Fruit fly (Drosophila melanogaster) whole organism, wandering third instar larva: Measurements from ENCODE around the gene poe.

Source experiments
- Abd-B ChIP-seq: fragments of >200 bp; optimal IDR thresholded peaks from 2 replicates; lab custom pipeline; 2017; ENCODE audit warnings: missing biosample characterization, missing genetic modification characterization
- CG32264 ChIP-seq: fragments of 200-800 bp; sonication (Bioruptor generic); optimal IDR thresholded peaks from 2 replicates; lab custom pipeline; 2016; ENCODE audit warnings: missing biosample characterization, missing genetic modification characterization
- CrebA ChIP-seq: fragments of 200-800 bp; sonication (Bioruptor generic); optimal IDR thresholded peaks from 2 replicates; lab custom pipeline; 2016; ENCODE audit warnings: missing biosample characterization, mild to moderate bottlenecking, missing genetic modification characterization, borderline replicate concordance
- Dfd ChIP-seq: fragments of >200 bp; optimal IDR thresholded peaks from 2 replicates; lab custom pipeline; 2017; ENCODE audit warnings: missing biosample characterization, missing genetic modification characterization
- Dif ChIP-seq: fragments of 200-275, 200-300 bp; sonication (Bioruptor generic); optimal IDR thresholded peaks from 2 replicates; lab custom pipeline; 2018; ENCODE audit warnings: missing biosample characterization, missing genetic modification characterization; ENCODE audit not compliant: partially characterized antibody
- GATAd ChIP-seq: sonication (Bioruptor generic); optimal IDR thresholded peaks from 2 replicates; lab custom pipeline; 2016; ENCODE audit warnings: missing biosample characterization, missing genetic modification characterization
- HLH106 ChIP-seq: fragments of 200-800 bp; optimal IDR thresholded peaks from 3 replicates; lab custom pipeline; 2019; ENCODE audit warnings: missing biosample characterization, mild to moderate bottlenecking, missing genetic modification characterization, moderate library complexity
- Hr83 ChIP-seq: fragments of 200-300 bp; sonication (Bioruptor generic); optimal IDR thresholded peaks from 2 replicates; lab custom pipeline; 2016; ENCODE audit warnings: missing biosample characterization, mild to moderate bottlenecking, missing genetic modification characterization, moderate library complexity; ENCODE audit not compliant: poor library complexity, severe bottlenecking
- Jra ChIP-seq: sonication (Bioruptor generic); optimal IDR thresholded peaks from 2 replicates; lab custom pipeline; 2016; ENCODE audit warnings: missing biosample characterization, missing genetic modification characterization
- Myc ChIP-seq: fragments of >200 bp; optimal IDR thresholded peaks from 2 replicates; lab custom pipeline; 2017
- N ChIP-seq: fragments of >200 bp; optimal IDR thresholded peaks from 2 replicates; lab custom pipeline; 2018; ENCODE audit warnings: missing biosample characterization, missing external identifiers, missing genetic modification characterization
- OdsH ChIP-seq: fragments of 200-800 bp; sonication (Bioruptor generic); optimal IDR thresholded peaks from 2 replicates; lab custom pipeline; 2016; ENCODE audit warnings: missing biosample characterization, mild to moderate bottlenecking, missing genetic modification characterization
- Rel ChIP-seq, 2 experiments: fragments of 200-800 bp; sonication (Bioruptor generic) in 1 of 2; optimal IDR thresholded peaks; 2 replicates in 1 of 2; 3 replicates in 1 of 2; lab custom pipeline; 2016 to 2019; ENCODE audit warnings: mild to moderate bottlenecking in 2 of 2, missing biosample characterization in 2 of 2, missing genetic modification characterization in 2 of 2, moderate library complexity in 1 of 2
- Sp1 ChIP-seq: fragments of 200-800 bp; sonication (Bioruptor generic); optimal IDR thresholded peaks from 3 replicates; lab custom pipeline; 2019; ENCODE audit warnings: missing biosample characterization, mild to moderate bottlenecking, missing genetic modification characterization, moderate library complexity
- br ChIP-seq: fragments of 200-800 bp; sonication (Bioruptor generic); optimal IDR thresholded peaks from 2 replicates; lab custom pipeline; 2016; ENCODE audit warnings: missing biosample characterization, missing genetic modification characterization
- brk ChIP-seq: fragments of 200-800 bp; sonication (Bioruptor generic); optimal IDR thresholded peaks from 2 replicates; lab custom pipeline; 2016; ENCODE audit warnings: missing biosample characterization, mild to moderate bottlenecking, missing genetic modification characterization
- dl ChIP-seq, 2 experiments: fragments of 175-275, 200-275 bp in 1 of 2; fragments of 200-275 bp in 1 of 2; sonication (Bioruptor generic); optimal IDR thresholded peaks; lab custom pipeline; 2018; ENCODE audit warnings: mild to moderate bottlenecking in 2 of 2, missing biosample characterization in 2 of 2, missing genetic modification characterization in 2 of 2, moderate library complexity in 2 of 2; ENCODE audit not compliant: partially characterized antibody in 2 of 2, insufficient read depth in 1 of 2
- dsf ChIP-seq: sonication (Bioruptor generic); optimal IDR thresholded peaks from 2 replicates; lab custom pipeline; 2016; ENCODE audit warnings: missing biosample characterization, missing genetic modification characterization, borderline replicate concordance
- ey ChIP-seq: fragments of 200-800 bp; sonication (Bioruptor generic); optimal IDR thresholded peaks from 2 replicates; lab custom pipeline; 2016; ENCODE audit warnings: missing biosample characterization, missing genetic modification characterization
- fru ChIP-seq: fragments of 200-800 bp; sonication (Bioruptor generic); optimal IDR thresholded peaks from 3 replicates; lab custom pipeline; 2016; ENCODE audit warnings: missing biosample characterization, mild to moderate bottlenecking, missing genetic modification characterization
- h ChIP-seq: fragments of 200-800 bp; sonication (Bioruptor generic); optimal IDR thresholded peaks from 3 replicates; lab custom pipeline; 2016; ENCODE audit warnings: missing biosample characterization, mild to moderate bottlenecking, missing genetic modification characterization
- pan ChIP-seq: fragments of >200 bp; optimal IDR thresholded peaks from 2 replicates; lab custom pipeline; 2017
- rgr ChIP-seq: fragments of 200-800 bp; sonication (Bioruptor generic); optimal IDR thresholded peaks from 3 replicates; lab custom pipeline; 2016; ENCODE audit warnings: missing biosample characterization, mild to moderate bottlenecking, missing genetic modification characterization
- tai ChIP-seq: sonication (Bioruptor generic); optimal IDR thresholded peaks from 2 replicates; lab custom pipeline; 2016; ENCODE audit warnings: missing biosample characterization, missing genetic modification characterization
- usp ChIP-seq: fragments of >200 bp; optimal IDR thresholded peaks from 2 replicates; lab custom pipeline; 2017; ENCODE audit warnings: missing biosample characterization, missing genetic modification characterization
- woc ChIP-seq: sonication (Bioruptor generic); optimal IDR thresholded peaks from 2 replicates; lab custom pipeline; 2016; ENCODE audit warnings: missing biosample characterization, mild to moderate bottlenecking, missing genetic modification characterization

poe gene

dm6 chr2L:8029160-8029852 is 42.1 kb downstream of the poe start, which contains the start of gene baf:
Gene baf, plus strand, starts transcription at chr2L:8029462.
- no peak for TF ChIP-seq usp (GFP tag; lab: Kevin White, UChicago)
- no peak for TF ChIP-seq Rel (GFP tag; optimal IDR thresholded peaks at IDR 0.05; lab: Kevin White, UChicago)
- peak; percentile 42 for TF ChIP-seq Rel (tag; optimal IDR thresholded peaks at IDR 0.05; lab: Kevin White, UChicago)
- TF ChIP-seq, all 38 proteins: peak for 1

- TF ChIP-seq Sp1 (GFP tag; lab: Kevin White, UChicago) (no peak), Hr83 (GFP tag; lab: Kevin White, UChicago) (no peak), OdsH (GFP tag; lab: Kevin White, UChicago) (no peak), Dif (GFP tag; lab: Kevin White, UChicago) (no peak), Dfd (GFP tag; lab: Kevin White, UChicago) (no peak), pan (no peak), Abd-B (GFP tag; lab: Kevin White, UChicago) (no peak), CrebA (no peak), N (GFP tag; lab: Kevin White, UChicago) (no peak), Myc (no peak), rgr (GFP tag; lab: Kevin White, UChicago) (no peak), ey (no peak), HLH106 (tag; lab: Kevin White, UChicago) (no peak), CG32264 (GFP tag; lab: Kevin White, UChicago) (no peak), dsf (no peak), dl (GFP tag; optimal IDR thresholded peaks at IDR 0.05; lab: Kevin White, UChicago; ENCODE audit: insufficient read depth in 1 of 2, partially characterized antibody in 2 of 2) (no peak), h (GFP tag; lab: Kevin White, UChicago) (no peak), brk (GFP tag; lab: Kevin White, UChicago) (no peak), woc (GFP tag; lab: Kevin White, UChicago) (no peak)
- TF ChIP-seq, all 38 proteins: peak for 0
Measured at dm6 chr2L:8024325-8024724, 47.1 kb downstream of the poe start.

dm6 chr2L:8012551-8012950 is 58.9 kb downstream of the poe start:
- TF ChIP-seq dl (GFP tag; optimal IDR thresholded peaks at IDR 0.05; lab: Kevin White, UChicago; ENCODE audit: insufficient read depth in 1 of 2, partially characterized antibody in 2 of 2) (peak in 1 of 2 experiments; percentile 29), Dif (GFP tag; lab: Kevin White, UChicago) (peak; percentile 29), GATAd (GFP tag; lab: Kevin White, UChicago) (no peak), woc (GFP tag; lab: Kevin White, UChicago) (no peak), tai (GFP tag; lab: Kevin White, UChicago) (no peak)

dm6 chr2L:8010602-8011455 is 60.6 kb downstream of the poe start, which contains the start of the genes Glyat and Tg:
Gene Glyat, minus strand, starts transcription at chr2L:8010652.
Gene Tg, plus strand, starts transcription at chr2L:8011405.
- no peak for TF ChIP-seq br (GFP tag; lab: Kevin White, UChicago)
- no peak for TF ChIP-seq rgr (GFP tag; lab: Kevin White, UChicago)
- no peak for TF ChIP-seq pan
- no peak for TF ChIP-seq dl (GFP tag; optimal IDR thresholded peaks at IDR 0.05; lab: Kevin White, UChicago; ENCODE audit: insufficient read depth in 1 of 2, partially characterized antibody in 2 of 2)
- TF ChIP-seq GATAd (GFP tag; lab: Kevin White, UChicago) = no peak
- TF ChIP-seq fru (GFP tag; lab: Kevin White, UChicago) = no peak
- no peak for TF ChIP-seq Jra
- no peak for TF ChIP-seq OdsH (GFP tag; lab: Kevin White, UChicago)
- TF ChIP-seq Myc = no peak
- TF ChIP-seq h (GFP tag; lab: Kevin White, UChicago) = no peak
- no peak for TF ChIP-seq Hr83 (GFP tag; lab: Kevin White, UChicago)
